Worm (Caenorhabditis elegans): Measurements from ENCODE around the gene srz-99.

srz-99 gene

ce11 chrV:16725955-16726354, 4.1 kb upstream of the srz-99 start:
- TF ChIP-seq dpl-1 (GFP tag; optimal IDR thresholded peaks at IDR 0.05) (no peak), nhr-41 (GFP tag; IDR thresholded peaks at IDR 0.05) (no peak), daf-12 (tag; optimal IDR thresholded peaks at IDR 0.05) (no peak), dmd-8 (GFP tag; IDR thresholded peaks at IDR 0.05) (no peak), zag-1 (tag; optimal IDR thresholded peaks at IDR 0.05) (no peak), Y48G9A.11 (GFP tag; IDR thresholded peaks at IDR 0.05) (no peak), F37D6.2 (tag; optimal IDR thresholded peaks at IDR 0.05) (no peak), mdt-29 (GFP tag; IDR thresholded peaks at IDR 0.05) (no peak), hlh-11 (tag; optimal IDR thresholded peaks at IDR 0.05) (peak; percentile 87), ceh-82 (tag; optimal IDR thresholded peaks at IDR 0.05) (no peak), zip-2 (tag; optimal IDR thresholded peaks at IDR 0.05) (no peak), cey-2 (tag; optimal IDR thresholded peaks at IDR 0.05; ENCODE audit: borderline replicate concordance, insufficient read depth) (no peak), gei-8 (GFP tag; optimal IDR thresholded peaks at IDR 0.05) (no peak), vab-7 (GFP tag; IDR thresholded peaks at IDR 0.05) (no peak), hmg-1.1 (GFP tag; IDR thresholded peaks at IDR 0.05) (no peak), ZK546.5 (tag; optimal IDR thresholded peaks at IDR 0.05) (no peak), ctbp-1 (GFP tag; IDR thresholded peaks at IDR 0.05) (no peak), unc-62 (GFP tag; optimal IDR thresholded peaks at IDR 0.05 in 1 of 2) (peak in 1 of 2 experiments; percentile 2), unc-62 (tag; optimal IDR thresholded peaks at IDR 0.05) (no peak), Y5F2A.4 (GFP tag; optimal IDR thresholded peaks at IDR 0.05) (no peak), aha-1 (tag) (no peak), ceh-20 (GFP tag; IDR thresholded peaks at IDR 0.05) (no peak), fos-1 (tag; optimal IDR thresholded peaks at IDR 0.05) (no peak), daf-16 (GFP tag; optimal IDR thresholded peaks at IDR 0.05) (no peak), daf-16 (tag; optimal IDR thresholded peaks at IDR 0.05) (peak; percentile 92), ama-1 (optimal IDR thresholded peaks at IDR 0.05) (no peak), nhr-6 (tag; optimal IDR thresholded peaks at IDR 0.05) (peak; percentile 52), fkh-10 (GFP tag; optimal IDR thresholded peaks at IDR 0.05) (no peak), php-3 (GFP tag; IDR thresholded peaks at IDR 0.05) (peak; percentile 59; the same call in 1 of the 2 replicates), tag-97 (GFP tag; IDR thresholded peaks at IDR 0.05) (no peak), ztf-11 (tag; optimal IDR thresholded peaks at IDR 0.05) (no peak), nhr-48 (tag; optimal IDR thresholded peaks at IDR 0.05) (peak; percentile 59), pqm-1 (tag; optimal IDR thresholded peaks at IDR 0.05) (peak; percentile 70), nhr-28 (tag; optimal IDR thresholded peaks at IDR 0.05) (peak; percentile 90), nhr-237 (tag; optimal IDR thresholded peaks at IDR 0.05) (no peak), lin-29 (GFP tag; IDR thresholded peaks at IDR 0.05) (no peak), skn-1 (tag; optimal IDR thresholded peaks at IDR 0.05) (no peak), lin-38 (GFP tag; IDR thresholded peaks at IDR 0.05) (no peak), nhr-111 (GFP tag; optimal IDR thresholded peaks at IDR 0.05) (no peak), ztf-7 (tag; optimal IDR thresholded peaks at IDR 0.05) (peak; percentile 80), lin-13 (GFP tag; optimal IDR thresholded peaks at IDR 0.05) (no peak), daf-19 (GFP tag; conservative IDR thresholded peaks at IDR 0.05) (no peak), saeg-2 (GFP tag; IDR thresholded peaks at IDR 0.05) (no peak), pha-4 (GFP tag; IDR thresholded peaks at IDR 0.05) (no peak; the same call in 1 of the 2 replicates), pha-4 (tag; optimal IDR thresholded peaks at IDR 0.05) (peak; percentile 51), lir-3 (tag; optimal IDR thresholded peaks at IDR 0.05) (no peak), nhr-11 (tag; optimal IDR thresholded peaks at IDR 0.05) (no peak), dve-1 (tag; optimal IDR thresholded peaks at IDR 0.05; ENCODE audit: insufficient read depth) (peak; percentile 93), daf-8 (GFP tag; IDR thresholded peaks at IDR 0.05) (no peak), egl-43 (GFP tag; IDR thresholded peaks at IDR 0.05) (no peak), jun-1 (tag; optimal IDR thresholded peaks at IDR 0.05) (no peak), madf-9 (GFP tag; conservative IDR thresholded peaks at IDR 0.05) (no peak), Y75B8A.6 (GFP tag; IDR thresholded peaks at IDR 0.05) (no peak), mxl-2 (GFP tag; conservative IDR thresholded peaks at IDR 0.05) (no peak)

Data from whole organism, L4 larva.